Worm (Caenorhabditis elegans) whole organism, mixed stage, embryonic: ENCODE data around the gene xbx-5.

ENCODE experiments used
- M03D4.4 ChIP-seq: sonication (generic microtip); optimal IDR thresholded peaks from 2 replicates; lab custom pipeline; 2017; ENCODE audit warnings: mild to moderate bottlenecking, missing genetic modification characterization, missing compliant biosample characterization
- bed-3 ChIP-seq: fragments of 200-800 bp; sonication (Bioruptor generic); optimal IDR thresholded peaks from 3 replicates; lab custom pipeline; 2018; ENCODE audit warnings: mild to moderate bottlenecking, missing genetic modification characterization, moderate library complexity, missing compliant biosample characterization
- blmp-1 ChIP-seq: fragments of 150-350 bp; optimal IDR thresholded peaks from 2 replicates; lab custom pipeline; 2014; ENCODE audit warnings: missing biosample characterization, missing genetic modification characterization
- ceh-39 ChIP-seq: fragments of 150-350 bp; optimal IDR thresholded peaks from 2 replicates; lab custom pipeline; 2014; ENCODE audit warnings: missing biosample characterization, missing genetic modification characterization
- ceh-43 ChIP-seq: fragments of 200-800 bp; sonication (Bioruptor generic); optimal IDR thresholded peaks from 2 replicates; lab custom pipeline; 2018; ENCODE audit warnings: mild to moderate bottlenecking, missing genetic modification characterization, moderate library complexity, missing compliant biosample characterization
- ceh-83 ChIP-seq: fragments of 200-800 bp; sonication (Bioruptor generic); optimal IDR thresholded peaks from 2 replicates; lab custom pipeline; 2018; ENCODE audit warnings: mild to moderate bottlenecking, missing genetic modification characterization, missing compliant biosample characterization
- ces-1 ChIP-seq: fragments of 150-350 bp; optimal IDR thresholded peaks from 2 replicates; lab custom pipeline; 2014; ENCODE audit warnings: missing biosample characterization, missing genetic modification reagents, missing genetic modification characterization
- cnd-1 ChIP-seq: fragments of 200-800 bp; sonication (Bioruptor generic); optimal IDR thresholded peaks from 2 replicates; lab custom pipeline; 2018; ENCODE audit warnings: mild to moderate bottlenecking, missing genetic modification characterization, missing compliant biosample characterization
- drap-1 ChIP-seq: fragments of 200-800 bp; sonication (Bioruptor generic); optimal IDR thresholded peaks from 3 replicates; lab custom pipeline; 2018; ENCODE audit warnings: mild to moderate bottlenecking, missing genetic modification characterization, missing compliant biosample characterization
- elt-1 ChIP-seq: sonication (generic microtip); optimal IDR thresholded peaks from 2 replicates; lab custom pipeline; 2017; ENCODE audit warnings: missing genetic modification characterization, mild to moderate bottlenecking, missing compliant biosample characterization, antibody characterized with exemption, moderate library complexity, borderline replicate concordance; ENCODE audit not compliant: insufficient read depth
- elt-3 ChIP-seq: fragments of 150-350 bp; optimal IDR thresholded peaks from 2 replicates; lab custom pipeline; 2014; ENCODE audit warnings: missing biosample characterization, missing genetic modification characterization
- flh-1 ChIP-seq: fragments of 200-800 bp; sonication (Bioruptor generic); optimal IDR thresholded peaks from 2 replicates; lab custom pipeline; 2018; ENCODE audit warnings: mild to moderate bottlenecking, missing genetic modification characterization, moderate library complexity, missing compliant biosample characterization
- ham-2 ChIP-seq: fragments of 200-800 bp; sonication (Bioruptor generic); optimal IDR thresholded peaks from 2 replicates; lab custom pipeline; 2018; ENCODE audit warnings: mild to moderate bottlenecking, missing genetic modification characterization, missing compliant biosample characterization
- hlh-1 ChIP-seq: fragments of 150-350 bp; optimal IDR thresholded peaks from 2 replicates; lab custom pipeline; 2014; ENCODE audit warnings: missing biosample characterization, missing genetic modification reagents, missing genetic modification characterization
- lin-13 ChIP-seq: fragments of 150-350 bp; optimal IDR thresholded peaks from 2 replicates; lab custom pipeline; 2014; ENCODE audit warnings: missing biosample characterization, missing genetic modification characterization
- lin-32 ChIP-seq: fragments of 200-800 bp; sonication (Bioruptor generic); optimal IDR thresholded peaks from 2 replicates; lab custom pipeline; 2018; ENCODE audit warnings: mild to moderate bottlenecking, missing genetic modification characterization, missing compliant biosample characterization
- lsy-2 ChIP-seq: fragments of 150-350 bp; optimal IDR thresholded peaks from 2 replicates; lab custom pipeline; 2014; ENCODE audit warnings: missing biosample characterization, missing genetic modification characterization
- mab-5 ChIP-seq: fragments of 150-350 bp; optimal IDR thresholded peaks from 2 replicates; lab custom pipeline; 2014; ENCODE audit warnings: missing biosample characterization, missing genetic modification characterization
- mep-1 ChIP-seq: fragments of 150-350 bp; optimal IDR thresholded peaks from 2 replicates; lab custom pipeline; 2017; ENCODE audit warnings: missing biosample characterization, missing genetic modification reagents, missing genetic modification characterization, inconsistent platforms
- mls-2 ChIP-seq: sonication (generic microtip); optimal IDR thresholded peaks from 2 replicates; lab custom pipeline; 2016; ENCODE audit warnings: mild to moderate bottlenecking, missing genetic modification characterization, moderate library complexity, missing compliant biosample characterization
- nhr-12 ChIP-seq: fragments of 150-350 bp; optimal IDR thresholded peaks from 2 replicates; lab custom pipeline; 2014; ENCODE audit warnings: missing biosample characterization, missing genetic modification characterization
- nhr-2 ChIP-seq: fragments of 150-350 bp; optimal IDR thresholded peaks from 2 replicates; lab custom pipeline; 2014; ENCODE audit warnings: missing biosample characterization, missing genetic modification characterization
- nhr-237 ChIP-seq: fragments of 150-350 bp; optimal IDR thresholded peaks from 2 replicates; lab custom pipeline; 2014; ENCODE audit warnings: missing biosample characterization, missing genetic modification characterization
- nhr-28 ChIP-seq: fragments of 150-350 bp; optimal IDR thresholded peaks from 2 replicates; lab custom pipeline; 2014; ENCODE audit warnings: missing biosample characterization, missing genetic modification characterization
- nhr-76 ChIP-seq: sonication (generic microtip); optimal IDR thresholded peaks from 2 replicates; lab custom pipeline; 2017; ENCODE audit warnings: missing biosample characterization, missing genetic modification characterization
- pha-4 ChIP-seq: fragments of 150-350 bp; optimal IDR thresholded peaks from 2 replicates; lab custom pipeline; 2018; ENCODE audit warnings: missing biosample characterization, missing genetic modification reagents, missing genetic modification characterization
- sem-2 ChIP-seq: fragments of 200-800 bp; sonication (Bioruptor generic); optimal IDR thresholded peaks from 2 replicates; lab custom pipeline; 2018; ENCODE audit warnings: mild to moderate bottlenecking, missing genetic modification characterization, missing compliant biosample characterization
- snpc-4 ChIP-seq: fragments of 150-350 bp; optimal IDR thresholded peaks from 2 replicates; lab custom pipeline; 2014; ENCODE audit warnings: missing biosample characterization, missing genetic modification characterization
- sptf-1 ChIP-seq: sonication (generic microtip); optimal IDR thresholded peaks from 2 replicates; lab custom pipeline; 2017; ENCODE audit warnings: mild to moderate bottlenecking, missing genetic modification characterization, moderate library complexity, missing compliant biosample characterization
- tbx-8 ChIP-seq: fragments of 200-800 bp; sonication (Bioruptor generic); optimal IDR thresholded peaks from 2 replicates; lab custom pipeline; 2018; ENCODE audit warnings: mild to moderate bottlenecking, missing genetic modification characterization, moderate library complexity, missing compliant biosample characterization
- unc-120 ChIP-seq: sonication (generic microtip); optimal IDR thresholded peaks from 2 replicates; lab custom pipeline; 2017; ENCODE audit warnings: missing genetic modification characterization, missing compliant biosample characterization; ENCODE audit not compliant: poor library complexity, severe bottlenecking
- unc-39 ChIP-seq: fragments of 150-350 bp; optimal IDR thresholded peaks from 2 replicates; lab custom pipeline; 2014; ENCODE audit warnings: missing biosample characterization, missing genetic modification characterization
- unc-62 ChIP-seq: fragments of 150-350 bp; optimal IDR thresholded peaks from 2 replicates; lab custom pipeline; 2014; ENCODE audit warnings: missing biosample characterization, missing genetic modification reagents, missing genetic modification characterization
- zip-8 ChIP-seq: fragments of 150-350 bp; optimal IDR thresholded peaks from 2 replicates; lab custom pipeline; 2014; ENCODE audit warnings: missing biosample characterization, missing genetic modification characterization
- ztf-11 ChIP-seq: fragments of 150-350 bp; optimal IDR thresholded peaks from 2 replicates; lab custom pipeline; 2014; ENCODE audit warnings: missing biosample characterization, missing genetic modification characterization

Gene xbx-5

DNA sequence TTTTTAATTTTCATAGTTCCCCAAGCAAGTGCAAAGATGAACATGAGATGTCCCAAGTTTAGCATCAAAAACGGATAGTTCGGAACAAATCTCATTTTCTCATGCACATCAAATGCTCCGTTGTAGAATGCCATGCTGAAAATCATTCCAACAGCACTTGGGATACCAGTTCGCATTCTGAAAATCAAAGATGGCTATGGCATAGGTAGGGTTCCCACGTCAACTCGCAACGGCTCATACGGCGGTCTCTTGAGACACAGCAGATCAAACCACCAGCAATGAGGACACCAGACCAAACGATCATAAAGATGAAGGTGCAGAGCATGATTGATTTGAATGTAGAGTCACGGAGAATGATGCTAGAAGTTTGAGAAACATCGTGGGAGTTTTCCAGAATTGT is 1.2 kb downstream of the xbx-5 start:
- TF ChIP-seq bed-3 (no peak), nhr-237 (tag; lab: Kevin White, UChicago) (no peak), tbx-8 (no peak), unc-62 (GFP tag; lab: Kevin White, UChicago) (no peak), M03D4.4 (tag; lab: Kevin White, UChicago) (no peak), ceh-43 (GFP tag; lab: Kevin White, UChicago) (no peak)

DNA sequence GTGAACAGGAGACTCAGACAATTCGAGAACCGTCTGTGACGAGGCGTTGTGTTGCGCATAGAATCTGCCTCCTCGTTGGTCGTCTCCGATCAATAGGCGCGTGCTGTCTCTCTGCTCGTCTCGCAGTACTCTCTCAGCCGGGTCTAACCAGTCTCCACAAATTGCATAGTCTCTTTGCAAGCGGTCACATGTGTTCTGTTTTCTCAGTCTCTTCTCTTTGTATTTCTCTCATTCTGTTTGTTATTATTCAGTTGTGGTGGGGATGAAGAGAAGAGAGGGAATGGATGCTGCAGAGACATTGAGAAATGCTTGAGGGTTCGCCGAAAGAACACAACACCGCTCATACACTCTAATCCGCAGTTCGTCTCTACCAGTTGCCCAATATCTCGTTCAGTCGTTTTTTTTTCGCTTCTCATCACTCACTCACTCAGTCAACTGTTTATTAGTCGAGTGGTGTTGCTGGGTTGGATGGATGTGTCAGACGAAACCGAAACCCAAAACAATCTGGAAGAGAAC is 2.8 kb downstream of the xbx-5 start:
- TF ChIP-seq lin-32 (GFP tag; lab: Kevin White, UChicago) (peak; percentile 1), snpc-4 (tag; lab: Kevin White, UChicago) (no peak), flh-1 (GFP tag; lab: Kevin White, UChicago) (no peak), pha-4 (tag; lab: Kevin White, UChicago) (peak; percentile 93), nhr-28 (peak; percentile 45), nhr-2 (peak; percentile 65), mab-5 (tag; lab: Kevin White, UChicago) (no peak), cnd-1 (tag; lab: Kevin White, UChicago) (peak; percentile 67), ceh-39 (peak; percentile 57), mls-2 (tag; lab: Kevin White, UChicago) (peak; percentile 76), elt-3 (tag; lab: Kevin White, UChicago) (peak; percentile 50), ces-1 (GFP tag; lab: Kevin White, UChicago) (peak; percentile 97), elt-1 (tag; lab: Kevin White, UChicago) (no peak), sptf-1 (tag; lab: Kevin White, UChicago) (peak; percentile 80), unc-39 (no peak), ham-2 (GFP tag; lab: Kevin White, UChicago) (peak; percentile 86), ceh-43 (GFP tag; lab: Kevin White, UChicago) (no peak), mep-1 (peak; percentile 66), nhr-12 (tag; lab: Kevin White, UChicago) (peak; percentile 51), ztf-11 (tag; lab: Kevin White, UChicago) (peak; percentile 65), zip-8 (tag; lab: Kevin White, UChicago) (peak; percentile 33), bed-3 (no peak), M03D4.4 (tag; lab: Kevin White, UChicago) (peak; percentile 40), unc-120 (tag; lab: Kevin White, UChicago) (peak; percentile 72), nhr-76 (no peak), blmp-1 (tag; lab: Kevin White, UChicago) (peak; percentile 29), lin-13 (peak; percentile 39), tbx-8 (no peak), ceh-83 (GFP tag; lab: Kevin White, UChicago) (no peak), hlh-1 (tag; lab: Kevin White, UChicago) (peak; percentile 93), nhr-237 (tag; lab: Kevin White, UChicago) (peak; percentile 95), drap-1 (GFP tag; lab: Kevin White, UChicago) (peak; percentile 70), sem-2 (no peak), unc-62 (GFP tag; lab: Kevin White, UChicago) (peak; percentile 88), lsy-2 (peak; percentile 86)
- TF ChIP-seq, all 35 proteins: peak for 24

DNA sequence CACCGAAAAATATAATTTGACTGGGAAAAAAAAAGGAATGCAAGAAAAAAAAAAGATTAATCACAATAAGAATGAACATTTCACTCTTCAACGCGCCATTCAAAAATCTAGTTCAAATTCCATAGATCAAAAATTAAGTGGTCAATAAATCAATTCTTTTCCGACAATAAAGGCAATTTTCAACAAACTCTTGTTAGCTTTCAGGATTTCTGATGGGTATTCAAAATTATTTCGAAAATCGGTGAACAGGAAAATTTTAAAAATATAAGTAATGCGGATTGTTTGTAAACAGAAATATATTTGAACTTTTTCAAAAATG is 3.4 kb downstream of the xbx-5 start:
- TF ChIP-seq mep-1 (no peak), elt-1 (tag; lab: Kevin White, UChicago) (no peak), ces-1 (GFP tag; lab: Kevin White, UChicago) (no peak), lin-13 (no peak), ztf-11 (tag; lab: Kevin White, UChicago) (no peak), drap-1 (GFP tag; lab: Kevin White, UChicago) (no peak), ceh-83 (GFP tag; lab: Kevin White, UChicago) (no peak), unc-39 (no peak), unc-120 (tag; lab: Kevin White, UChicago) (no peak), nhr-28 (no peak), pha-4 (tag; lab: Kevin White, UChicago) (no peak), bed-3 (no peak), unc-62 (GFP tag; lab: Kevin White, UChicago) (no peak), sem-2 (no peak), hlh-1 (tag; lab: Kevin White, UChicago) (no peak), M03D4.4 (tag; lab: Kevin White, UChicago) (no peak)
